Fruit fly (Drosophila melanogaster) whole organism, embryonic: ENCODE data around the gene CG32170.

ENCODE experiments used
- Awh ChIP-seq: fragments of 200-800 bp; sonication (Bioruptor generic); IDR thresholded peaks from 2 replicates; pipeline ENCODE4, ENCODE4 v1.3.6; 2022; ENCODE audit warnings: missing biosample characterization, missing genetic modification characterization
- Bdp1 ChIP-seq: fragments of 200-800 bp; sonication (Bioruptor generic); optimal IDR thresholded peaks from 3 replicates; lab custom pipeline; 2016; ENCODE audit warnings: missing biosample characterization, missing genetic modification characterization
- CG10366 ChIP-seq: fragments of 200-800 bp; sonication (Bioruptor generic); IDR thresholded peaks from 2 replicates; pipeline ENCODE4 v1.3.6; 2022; ENCODE audit warnings: missing biosample characterization, missing genetic modification characterization
- CG11247 ChIP-seq: fragments of 200-800 bp; sonication (Bioruptor generic); IDR thresholded peaks from 2 replicates; pipeline ENCODE4 v1.3.6; 2022; ENCODE audit warnings: missing biosample characterization, missing genetic modification characterization
- CG12219 ChIP-seq: fragments of 200-800 bp; sonication (Bioruptor generic); optimal IDR thresholded peaks from 3 replicates; lab custom pipeline; 2018; ENCODE audit warnings: missing biosample characterization, mild to moderate bottlenecking, missing genetic modification characterization
- CG14441 ChIP-seq: fragments of 200-800 bp; sonication (Bioruptor generic); IDR thresholded peaks from 2 replicates; pipeline ENCODE4 v1.3.6; 2022; ENCODE audit warnings: missing biosample characterization, missing genetic modification characterization
- CG17359 ChIP-seq: fragments of 200-800 bp; sonication (Bioruptor generic); optimal IDR thresholded peaks from 3 replicates; lab custom pipeline; 2018; ENCODE audit warnings: missing biosample characterization, mild to moderate bottlenecking, missing genetic modification characterization, moderate library complexity
- CG1832 ChIP-seq: fragments of 200-800 bp; sonication (Bioruptor generic); optimal IDR thresholded peaks from 2 replicates; lab custom pipeline; 2017; ENCODE audit warnings: missing biosample characterization, mild to moderate bottlenecking, missing genetic modification characterization, inconsistent platforms
- CG43689 ChIP-seq: fragments of 200-800 bp; sonication (Bioruptor generic); IDR thresholded peaks from 2 replicates; pipeline ENCODE4 v1.3.6; 2022; ENCODE audit warnings: missing biosample characterization, missing genetic modification characterization
- CG4404 ChIP-seq: fragments of 200-800 bp; sonication (Bioruptor generic); IDR thresholded peaks from 2 replicates; pipeline ENCODE4 v1.3.6; 2022; ENCODE audit warnings: missing biosample characterization, missing genetic modification characterization
- CG4617 ChIP-seq: fragments of 200-800 bp; sonication (Bioruptor generic); optimal IDR thresholded peaks from 3 replicates; lab custom pipeline; 2016; ENCODE audit warnings: missing biosample characterization, missing genetic modification characterization, borderline replicate concordance
- CG4820 ChIP-seq: fragments of 200-800 bp; sonication (Bioruptor generic); optimal IDR thresholded peaks from 3 replicates; lab custom pipeline; 2016; ENCODE audit warnings: missing biosample characterization, missing genetic modification characterization
- CG5953 ChIP-seq: fragments of 200-800 bp; sonication (Bioruptor generic); IDR thresholded peaks from 2 replicates; pipeline ENCODE4 v1.3.6; 2022; ENCODE audit warnings: missing biosample characterization, missing genetic modification characterization
- CG7271 ChIP-seq: fragments of 200-800 bp; sonication (Bioruptor generic); optimal IDR thresholded peaks from 2 replicates; lab custom pipeline; 2018; ENCODE audit warnings: missing biosample characterization, mild to moderate bottlenecking, missing genetic modification characterization, moderate library complexity
- CG7556 ChIP-seq: fragments of 200-800 bp; sonication (Bioruptor generic); optimal IDR thresholded peaks from 2 replicates; lab custom pipeline; 2017; ENCODE audit warnings: missing biosample characterization, mild to moderate bottlenecking, missing genetic modification characterization
- CG9797 ChIP-seq: fragments of 200-800 bp; sonication (Bioruptor generic); optimal IDR thresholded peaks from 3 replicates; lab custom pipeline; 2018; ENCODE audit warnings: missing biosample characterization, mild to moderate bottlenecking, missing genetic modification characterization
- CrebB ChIP-seq: fragments of 200-800 bp; sonication (Bioruptor generic); optimal IDR thresholded peaks from 3 replicates; lab custom pipeline; 2018; ENCODE audit warnings: missing biosample characterization, mild to moderate bottlenecking, missing genetic modification characterization
- Dad ChIP-seq: fragments of 200-800 bp; sonication (Bioruptor generic); optimal IDR thresholded peaks from 3 replicates; lab custom pipeline; 2016; ENCODE audit warnings: missing biosample characterization, missing genetic modification characterization
- H15 ChIP-seq: fragments of 200-800 bp; sonication (Bioruptor generic); IDR thresholded peaks from 3 replicates; pipeline ENCODE4 v1.3.6; 2022; ENCODE audit warnings: missing biosample characterization, missing genetic modification characterization
- Lim3 ChIP-seq: fragments of 200-800 bp; sonication (Bioruptor generic); IDR thresholded peaks from 2 replicates; pipeline ENCODE4 v1.3.6; 2022; ENCODE audit warnings: missing biosample characterization, missing genetic modification characterization
- NC2β ChIP-seq: fragments of 200-800 bp; sonication (Bioruptor generic); optimal IDR thresholded peaks from 2 replicates; lab custom pipeline; 2016; ENCODE audit warnings: missing biosample characterization, missing genetic modification characterization
- Optix ChIP-seq: fragments of 200-800 bp; sonication (Bioruptor generic); IDR thresholded peaks from 3 replicates; pipeline ENCODE4 v1.3.6; 2022; ENCODE audit warnings: missing biosample characterization, missing genetic modification characterization
- Rfx ChIP-seq: fragments of 200-800 bp; sonication (Bioruptor generic); IDR thresholded peaks from 2 replicates; pipeline ENCODE4 v1.3.6; 2022; ENCODE audit warnings: missing biosample characterization, missing genetic modification characterization
- Side ChIP-seq: fragments of 200-800 bp; sonication (Bioruptor generic); optimal IDR thresholded peaks from 2 replicates; lab custom pipeline; 2016; ENCODE audit warnings: missing biosample characterization, missing genetic modification characterization
- Sin3A ChIP-seq: fragments of >200 bp; optimal IDR thresholded peaks from 2 replicates; lab custom pipeline; 2018
- ash1 ChIP-seq: fragments of 200-800 bp; sonication (Bioruptor generic); optimal IDR thresholded peaks from 2 replicates; lab custom pipeline; 2018; ENCODE audit warnings: missing biosample characterization, mild to moderate bottlenecking, missing genetic modification characterization
- cas ChIP-seq: fragments of 200-800 bp; sonication (Bioruptor generic); IDR thresholded peaks from 2 replicates; pipeline ENCODE4 v1.3.6; 2022; ENCODE audit warnings: missing biosample characterization, missing genetic modification characterization
- croc ChIP-seq: fragments of 200-800 bp; sonication (Bioruptor generic); conservative IDR thresholded peaks from 3 replicates; pipeline ENCODE4 v1.3.6; 2022; ENCODE audit warnings: missing biosample characterization, missing genetic modification characterization
- dan ChIP-seq: fragments of 200-800 bp; sonication (Bioruptor generic); IDR thresholded peaks from 2 replicates; pipeline ENCODE4 v1.3.6; 2022; ENCODE audit warnings: missing biosample characterization, missing genetic modification characterization
- disco-r ChIP-seq: fragments of 200-800 bp; sonication (Bioruptor generic); optimal IDR thresholded peaks from 2 replicates; lab custom pipeline; 2016; ENCODE audit warnings: missing biosample characterization, missing genetic modification characterization
- grn ChIP-seq: fragments of 200-800 bp; sonication (Bioruptor generic); optimal IDR thresholded peaks from 3 replicates; lab custom pipeline; 2017; ENCODE audit warnings: missing biosample characterization, missing genetic modification characterization
- gro ChIP-seq: fragments of 200-800 bp; sonication (Bioruptor generic); optimal IDR thresholded peaks from 2 replicates; lab custom pipeline; 2016; ENCODE audit warnings: missing biosample characterization, missing genetic modification characterization
- gsb-n ChIP-seq: fragments of 200-800 bp; sonication (Bioruptor generic); optimal IDR thresholded peaks from 3 replicates; lab custom pipeline; 2018; ENCODE audit warnings: missing biosample characterization, mild to moderate bottlenecking, missing genetic modification characterization
- jumu ChIP-seq: fragments of 200-800 bp; sonication (Bioruptor generic); optimal IDR thresholded peaks from 3 replicates; lab custom pipeline; 2016; ENCODE audit warnings: missing biosample characterization, missing genetic modification characterization
- kni ChIP-seq: fragments of 200-800 bp; sonication (Bioruptor generic); optimal IDR thresholded peaks from 3 replicates; lab custom pipeline; 2017; ENCODE audit warnings: mild to moderate bottlenecking, missing biosample characterization, missing genetic modification reagents, missing genetic modification characterization
- knrl ChIP-seq: fragments of 200-800 bp; sonication (Bioruptor generic); IDR thresholded peaks from 3 replicates; pipeline ENCODE4 v1.3.6; 2022; ENCODE audit warnings: missing biosample characterization, missing genetic modification characterization; ENCODE audit not compliant: partially characterized antibody
- lab ChIP-seq: fragments of 200-800 bp; sonication (Bioruptor generic); optimal IDR thresholded peaks from 3 replicates; lab custom pipeline; 2017; ENCODE audit warnings: missing biosample characterization, missing genetic modification characterization, mild to moderate bottlenecking, moderate library complexity, missing genetic modification reagents
- lov ChIP-seq, 2 experiments: fragments of 200-800 bp in 1 of 2; fragments of >200 bp in 1 of 2; sonication (Bioruptor generic) in 1 of 2; IDR thresholded peaks in 1 of 2; optimal IDR thresholded peaks in 1 of 2; 2 replicates in 1 of 2; 3 replicates in 1 of 2; pipeline versions ENCODE4 v1.3.6 to Lab custom; 2017 to 2022; ENCODE audit warnings: missing biosample characterization in 1 of 2, missing genetic modification characterization in 1 of 2
- maf-S ChIP-seq: fragments of 200-800 bp; sonication (Bioruptor generic); optimal IDR thresholded peaks from 2 replicates; lab custom pipeline; 2016; ENCODE audit warnings: missing biosample characterization, missing genetic modification characterization
- mld ChIP-seq: fragments of 200-800 bp; sonication (Bioruptor generic); IDR thresholded peaks from 3 replicates; pipeline ENCODE4 v1.3.6; 2022; ENCODE audit warnings: missing biosample characterization, missing genetic modification characterization; ENCODE audit not compliant: partially characterized antibody
- odd ChIP-seq: fragments of 200-800 bp; sonication (Bioruptor generic); optimal IDR thresholded peaks from 2 replicates; lab custom pipeline; 2017; ENCODE audit warnings: missing biosample characterization, mild to moderate bottlenecking, missing genetic modification characterization
- p53 ChIP-seq: fragments of 200-800 bp; sonication (Bioruptor generic); optimal IDR thresholded peaks from 2 replicates; lab custom pipeline; 2016; ENCODE audit warnings: missing biosample characterization, missing genetic modification characterization
- peb ChIP-seq: fragments of 200-800 bp; sonication (Bioruptor generic); IDR thresholded peaks from 2 replicates; pipeline ENCODE4 v1.3.6; 2022; ENCODE audit warnings: missing biosample characterization, missing genetic modification characterization
- pum ChIP-seq: fragments of 200-800 bp; sonication (Bioruptor generic); optimal IDR thresholded peaks from 2 replicates; lab custom pipeline; 2016; ENCODE audit warnings: missing biosample characterization, missing genetic modification characterization
- row ChIP-seq: fragments of 200-800 bp; sonication (Bioruptor generic); IDR thresholded peaks from 3 replicates; pipeline ENCODE4 v1.3.6; 2022; ENCODE audit warnings: missing biosample characterization, missing genetic modification characterization
- schlank ChIP-seq: fragments of 200-800 bp; sonication (Bioruptor generic); optimal IDR thresholded peaks from 2 replicates; lab custom pipeline; 2018; ENCODE audit warnings: missing biosample characterization, mild to moderate bottlenecking, missing genetic modification characterization
- slou ChIP-seq: fragments of 200-800 bp; sonication (Bioruptor generic); optimal IDR thresholded peaks from 3 replicates; lab custom pipeline; 2016; ENCODE audit warnings: missing biosample characterization, missing genetic modification characterization
- so ChIP-seq: fragments of 200-800 bp; sonication (Bioruptor generic); IDR thresholded peaks from 3 replicates; pipeline ENCODE4 v1.3.6; 2022; ENCODE audit warnings: missing biosample characterization, missing genetic modification characterization
- trem ChIP-seq: fragments of 200-800 bp; optimal IDR thresholded peaks from 3 replicates; lab custom pipeline; 2019; ENCODE audit warnings: missing biosample characterization, mild to moderate bottlenecking, missing genetic modification characterization, moderate library complexity
- wek ChIP-seq: fragments of 200-800 bp; sonication (Bioruptor generic); optimal IDR thresholded peaks from 3 replicates; lab custom pipeline; 2018; ENCODE audit warnings: missing biosample characterization, mild to moderate bottlenecking, missing genetic modification characterization, moderate library complexity

The CG32170 gene

DNA sequence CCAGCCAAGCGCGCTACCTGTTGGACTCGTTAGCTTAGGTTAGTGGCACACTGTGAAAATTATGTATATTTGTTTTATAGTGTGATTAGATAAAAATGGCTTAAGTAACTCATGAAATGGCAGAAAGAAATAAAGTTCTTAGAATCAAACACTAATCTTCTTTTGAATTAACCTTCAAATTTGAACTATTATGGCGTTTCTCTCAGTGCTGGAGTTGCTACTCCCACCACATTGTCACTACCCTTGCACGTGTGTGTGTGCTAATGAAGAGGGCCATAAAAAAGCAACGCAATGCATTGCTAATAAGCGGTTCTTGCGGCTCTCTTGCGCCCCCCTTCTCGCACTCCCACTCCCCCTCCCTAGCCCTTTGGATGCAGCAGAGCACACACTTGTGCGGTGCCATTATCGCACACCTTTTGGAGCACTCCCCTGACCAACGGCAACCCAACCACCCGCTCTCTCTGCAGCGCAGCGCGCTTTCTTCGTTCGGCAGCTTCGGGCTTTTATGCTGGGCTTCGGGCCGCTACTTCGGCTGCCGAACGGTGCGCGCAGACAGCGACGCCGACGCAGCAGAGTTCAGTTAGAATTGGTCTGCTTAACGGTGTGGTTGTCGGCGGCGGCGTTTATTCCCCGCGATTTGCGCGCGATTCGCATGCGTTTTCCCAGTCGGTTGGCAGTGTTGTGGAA, 13.7 kb downstream of the CG32170 start (continued):
- TF ChIP-seq CG4820 (GFP tag; lab: Kevin White, UChicago) (peak; percentile 93), row (GFP tag; lab: Robert Waterston, UW) (peak; percentile 93), pum (GFP tag; lab: Kevin White, UChicago) (peak; percentile 89), CG4617 (GFP tag; lab: Kevin White, UChicago) (peak; percentile 68), CrebB (tag; lab: Kevin White, UChicago) (peak; percentile 78), jumu (GFP tag; lab: Kevin White, UChicago) (peak; percentile 86), odd (GFP tag; lab: Kevin White, UChicago) (peak; percentile 79), mld (GFP tag; lab: Robert Waterston, UW) (no peak), CG4404 (GFP tag; lab: Robert Waterston, UW) (peak; percentile 70), CG10366 (GFP tag; lab: Robert Waterston, UW) (peak; percentile 95), Dad (GFP tag; lab: Kevin White, UChicago) (peak; percentile 85), NC2β (GFP tag; lab: Kevin White, UChicago) (peak; percentile 89), gsb-n (peak; percentile 92), gro (peak; percentile 35), CG9797 (GFP tag; lab: Kevin White, UChicago) (peak; percentile 23), CG43689 (peak; percentile 52; the same call in 1 of the 2 replicates), p53 (GFP tag; lab: Kevin White, UChicago) (peak; percentile 74), croc (peak; percentile 91), lab (GFP tag; lab: Kevin White, UChicago) (peak; percentile 87), CG11247 (GFP tag; lab: Robert Waterston, UW) (peak; percentile 80), schlank (tag; lab: Kevin White, UChicago) (no peak), trem (peak; percentile 84), Side (GFP tag; lab: Kevin White, UChicago) (peak; percentile 86), CG7556 (peak; percentile 92), CG1832 (GFP tag; lab: Kevin White, UChicago) (no peak), CG7271 (peak; percentile 69), CG14441 (GFP tag; lab: Robert Waterston, UW) (peak; percentile 90), Awh (GFP tag; lab: Robert Waterston, UW) (peak; percentile 97), disco-r (GFP tag; lab: Kevin White, UChicago) (peak; percentile 83), Rfx (GFP tag; lab: Robert Waterston, UW) (peak; percentile 75), lov (optimal IDR thresholded peaks at IDR 0.05; lab: Kevin White, UChicago) (no peak), lov (GFP tag; IDR thresholded peaks at IDR 0.05; lab: Robert Waterston, UW) (peak; percentile 90), ash1 (GFP tag; lab: Kevin White, UChicago) (no peak), so (GFP tag; lab: Robert Waterston, UW) (peak; percentile 93), Bdp1 (GFP tag; lab: Kevin White, UChicago) (peak; percentile 70), kni (GFP tag; lab: Kevin White, UChicago) (peak; percentile 98), wek (GFP tag; lab: Kevin White, UChicago) (peak; percentile 70), Sin3A (lab: Kevin White, UChicago) (no peak), cas (GFP tag; lab: Robert Waterston, UW) (no peak), CG17359 (tag; lab: Kevin White, UChicago) (peak; percentile 93), grn (GFP tag; lab: Kevin White, UChicago) (peak; percentile 23), Lim3 (GFP tag; lab: Robert Waterston, UW) (peak; percentile 79; the same call in 1 of the 2 replicates), H15 (GFP tag; lab: Robert Waterston, UW) (peak; percentile 92), slou (GFP tag; lab: Kevin White, UChicago) (peak; percentile 51), knrl (peak; percentile 26; the same call in 1 of the 3 replicates), maf-S (GFP tag; lab: Kevin White, UChicago) (peak; percentile 80), Optix (GFP tag; lab: Robert Waterston, UW) (peak; percentile 89), dan (GFP tag; lab: Robert Waterston, UW) (peak; percentile 52; the same call in 1 of the 2 replicates), peb (peak; percentile 90), CG5953 (GFP tag; lab: Robert Waterston, UW) (peak; percentile 90), CG12219 (GFP tag; lab: Kevin White, UChicago) (peak; percentile 88)
